Fruit fly (Drosophila melanogaster) whole organism, embryonic: ENCODE results near the gene CG5290.

ENCODE experiments used
- CG16779 ChIP-seq: fragments of 200-800 bp; sonication (Bioruptor generic); IDR thresholded peaks from 2 replicates; pipeline ENCODE4 v1.3.6; 2022; ENCODE audit warnings: missing biosample characterization, missing genetic modification characterization
- CG42726 ChIP-seq: fragments of 200-800 bp; sonication (Bioruptor generic); IDR thresholded peaks from 2 replicates; pipeline ENCODE4 v1.3.6; 2022; ENCODE audit warnings: missing biosample characterization, missing genetic modification characterization; ENCODE audit not compliant: partially characterized antibody
- CG4360 ChIP-seq: fragments of 200-800 bp; sonication (Bioruptor generic); IDR thresholded peaks from 2 replicates; pipeline ENCODE4 v1.3.6; 2022; ENCODE audit warnings: missing biosample characterization, missing genetic modification characterization
- CG9797 ChIP-seq: fragments of 200-800 bp; sonication (Bioruptor generic); optimal IDR thresholded peaks from 3 replicates; lab custom pipeline; 2018; ENCODE audit warnings: missing biosample characterization, mild to moderate bottlenecking, missing genetic modification characterization

DNA sequence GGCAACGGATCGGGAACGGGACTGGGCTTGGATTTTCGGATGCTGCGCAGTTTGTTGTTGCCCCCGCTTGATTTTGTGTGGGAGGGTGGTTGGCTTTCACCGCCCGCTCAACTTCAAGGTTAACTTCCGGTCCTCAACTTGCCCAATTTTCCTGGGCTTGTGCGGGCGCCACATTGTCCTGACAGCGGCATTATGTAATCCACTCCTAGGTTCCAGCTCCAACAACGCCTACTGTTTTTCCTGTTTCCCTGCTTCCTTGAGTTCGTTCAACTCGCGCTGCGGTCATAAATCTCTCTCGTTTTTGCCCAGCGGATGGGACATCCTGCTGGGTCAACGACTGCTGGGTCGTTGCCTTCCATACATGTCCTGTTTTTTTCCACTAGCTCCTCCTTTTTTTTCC, 19.5 kb upstream of the CG5290 start:
- TF ChIP-seq CG16779 (GFP tag; lab: Robert Waterston, UW) (no peak), CG9797 (no peak), CG4360 (GFP tag; lab: Robert Waterston, UW) (no peak), CG42726 (no peak)
